Worm (Caenorhabditis elegans) whole organism, young adult: ENCODE measurements around the gene gcy-33.

Experiments
- C17E4.6 ChIP-seq: fragments of 200-800 bp; sonication (Bioruptor generic); IDR thresholded peaks from 2 replicates; pipeline ENCODE4 v1.3.6; 2022; ENCODE audit warnings: missing genetic modification reagents, missing genetic modification characterization, missing compliant biosample characterization
- D2030.7 ChIP-seq: fragments of 200-800 bp; sonication (Bioruptor generic); IDR thresholded peaks from 2 replicates; pipeline ENCODE4 v1.3.6; 2022; ENCODE audit warnings: missing genetic modification reagents, missing genetic modification characterization, missing compliant biosample characterization
- F52B5.7 ChIP-seq: sonication (generic microtip); optimal IDR thresholded peaks from 2 replicates; lab custom pipeline; 2016; ENCODE audit warnings: mild to moderate bottlenecking, missing genetic modification characterization, missing compliant biosample characterization
- T26A5.8 ChIP-seq: sonication (generic microtip); optimal IDR thresholded peaks from 2 replicates; lab custom pipeline; 2016; ENCODE audit warnings: missing genetic modification characterization, missing compliant biosample characterization
- Y53F4B.3 ChIP-seq: fragments of 200-800 bp; sonication (Bioruptor generic); IDR thresholded peaks from 2 replicates; pipeline ENCODE4 v1.3.6; 2022; ENCODE audit warnings: missing genetic modification reagents, missing genetic modification characterization, missing compliant biosample characterization
- Y53G8AR.9 ChIP-seq: fragments of 200-800 bp; sonication (Bioruptor generic); conservative IDR thresholded peaks from 2 replicates; pipeline ENCODE4 v1.3.6; 2022; ENCODE audit warnings: missing genetic modification reagents, missing genetic modification characterization, missing compliant biosample characterization
- Y56A3A.18 ChIP-seq: fragments of 200-800 bp; sonication (Bioruptor generic); IDR thresholded peaks from 2 replicates; pipeline ENCODE4 v1.3.6; 2022; ENCODE audit warnings: missing genetic modification reagents, missing genetic modification characterization, missing compliant biosample characterization
- attf-5 ChIP-seq: fragments of 200-800 bp; sonication (Bioruptor generic); optimal IDR thresholded peaks from 2 replicates; lab custom pipeline; 2018; ENCODE audit warnings: mild to moderate bottlenecking, missing genetic modification characterization, missing compliant biosample characterization
- bed-2 ChIP-seq: fragments of 200-800 bp; sonication (Bioruptor generic); IDR thresholded peaks from 2 replicates; pipeline ENCODE4 v1.3.6; 2022; ENCODE audit warnings: missing genetic modification reagents, missing genetic modification characterization, missing compliant biosample characterization
- ccch-3 ChIP-seq: fragments of 200-800 bp; sonication (Bioruptor generic); optimal IDR thresholded peaks from 2 replicates; lab custom pipeline; 2018; ENCODE audit warnings: mild to moderate bottlenecking, missing genetic modification characterization, missing compliant biosample characterization
- ceh-40 ChIP-seq: fragments of 200-800 bp; sonication (Bioruptor generic); IDR thresholded peaks from 2 replicates; pipeline ENCODE4 v1.3.6; 2022; ENCODE audit warnings: missing genetic modification characterization, missing compliant biosample characterization
- efl-1 ChIP-seq: fragments of 150-350 bp; optimal IDR thresholded peaks from 2 replicates; lab custom pipeline; 2014; ENCODE audit warnings: missing biosample characterization, missing genetic modification reagents, missing genetic modification characterization
- ekl-4 ChIP-seq: fragments of 200-800 bp; sonication (Bioruptor generic); IDR thresholded peaks from 2 replicates; pipeline ENCODE4 v1.3.6; 2022; ENCODE audit warnings: missing genetic modification reagents, missing genetic modification characterization, missing compliant biosample characterization
- hmg-20 ChIP-seq: fragments of 200-800 bp; sonication (Bioruptor generic); IDR thresholded peaks from 2 replicates; pipeline ENCODE4 v1.3.6; 2022; ENCODE audit warnings: missing genetic modification reagents, missing genetic modification characterization, missing compliant biosample characterization
- hrde-1 ChIP-seq: sonication (generic microtip); optimal IDR thresholded peaks from 2 replicates; lab custom pipeline; 2016; ENCODE audit warnings: missing genetic modification characterization, mild to moderate bottlenecking, missing compliant biosample characterization, moderate library complexity, missing genotype, missing genetic modification reagents, borderline replicate concordance
- let-607 ChIP-seq, 2 experiments: fragments of 200-800 bp in 1 of 2; sonication (Bioruptor generic) in 1 of 2; sonication (generic microtip) in 1 of 2; optimal IDR thresholded peaks; 2 replicates each; lab custom pipeline; 2016 to 2018; ENCODE audit warnings: mild to moderate bottlenecking in 2 of 2, missing compliant biosample characterization in 2 of 2, missing genetic modification characterization in 2 of 2, moderate library complexity in 2 of 2, missing genotype in 1 of 2
- lin-35 ChIP-seq, 3 experiments: fragments of 150-350 bp in 2 of 3; sonication (generic microtip) in 1 of 3; optimal IDR thresholded peaks; 2 replicates each; lab custom pipeline; 2014 to 2018; ENCODE audit warnings: missing biosample characterization in 3 of 3, missing genetic modification characterization in 3 of 3, missing genetic modification reagents in 3 of 3
- madf-10 ChIP-seq: sonication (generic microtip); optimal IDR thresholded peaks from 2 replicates; lab custom pipeline; 2016; ENCODE audit warnings: mild to moderate bottlenecking, missing genetic modification characterization, missing compliant biosample characterization
- madf-3 ChIP-seq: fragments of 200-800 bp; sonication (Bioruptor generic); IDR thresholded peaks from 2 replicates; pipeline ENCODE4 v1.3.6; 2022; ENCODE audit warnings: missing genetic modification reagents, missing genetic modification characterization, missing compliant biosample characterization
- madf-6 ChIP-seq: fragments of 200-800 bp; sonication (Bioruptor generic); IDR thresholded peaks from 2 replicates; pipeline ENCODE4 v1.3.6; 2022; ENCODE audit warnings: missing genetic modification reagents, missing genetic modification characterization, missing compliant biosample characterization
- madf-8 ChIP-seq: fragments of 200-800 bp; sonication (Bioruptor generic); conservative IDR thresholded peaks from 2 replicates; pipeline ENCODE4 v1.3.6; 2022; ENCODE audit warnings: missing genetic modification reagents, missing genetic modification characterization, missing compliant biosample characterization
- nhr-80 ChIP-seq: sonication (generic microtip); optimal IDR thresholded peaks from 2 replicates; lab custom pipeline; 2016; ENCODE audit warnings: missing genetic modification characterization, missing compliant biosample characterization
- rcor-1 ChIP-seq: fragments of 200-800 bp; sonication (Bioruptor generic); IDR thresholded peaks from 2 replicates; pipeline ENCODE4 v1.3.6; 2022; ENCODE audit warnings: missing genetic modification reagents, missing genetic modification characterization, missing compliant biosample characterization
- rec-8 ChIP-seq, 2 experiments: sonication (generic microtip); optimal IDR thresholded peaks; 2 replicates each; lab custom pipeline; 2016; ENCODE audit warnings: mild to moderate bottlenecking in 2 of 2, missing genetic modification characterization in 2 of 2, missing genetic modification reagents in 2 of 2, missing genotype in 2 of 2, missing biosample characterization in 1 of 2, missing compliant biosample characterization in 1 of 2, moderate library complexity in 1 of 2
- repo-1 ChIP-seq: sonication (generic microtip); optimal IDR thresholded peaks from 2 replicates; lab custom pipeline; 2017; ENCODE audit warnings: mild to moderate bottlenecking, missing genetic modification characterization, missing compliant biosample characterization
- rpc-1 ChIP-seq, 2 experiments: fragments of 150-350 bp in 1 of 2; sonication (generic microtip) in 1 of 2; optimal IDR thresholded peaks; 2 replicates each; lab custom pipeline; 2014 to 2018; ENCODE audit warnings: missing biosample characterization in 1 of 2, missing genetic modification characterization in 1 of 2, missing genetic modification reagents in 1 of 2, missing genotype in 1 of 2
- snpc-4 ChIP-seq, 5 experiments: fragments of 150-350 bp in 1 of 5; sonication (generic microtip) in 4 of 5; optimal IDR thresholded peaks; 2 replicates each; lab custom pipeline; 2014 to 2018; ENCODE audit warnings: missing genetic modification characterization in 5 of 5, missing biosample characterization in 3 of 5, antibody characterized with exemption in 2 of 5, mild to moderate bottlenecking in 2 of 5, missing compliant biosample characterization in 2 of 5, missing genotype in 2 of 5, moderate library complexity in 2 of 5, missing genetic modification reagents in 1 of 5
- tbp1 ChIP-seq: fragments of 200-800 bp; sonication (Bioruptor generic); optimal IDR thresholded peaks from 2 replicates; lab custom pipeline; 2018; ENCODE audit warnings: mild to moderate bottlenecking, missing genetic modification characterization, missing compliant biosample characterization
- tlf-1 ChIP-seq: fragments of 200-800 bp; sonication (Bioruptor generic); optimal IDR thresholded peaks from 2 replicates; lab custom pipeline; 2018; ENCODE audit warnings: mild to moderate bottlenecking, missing genetic modification characterization, missing compliant biosample characterization
- ztf-25 ChIP-seq: fragments of 200-800 bp; sonication (Bioruptor generic); IDR thresholded peaks from 2 replicates; pipeline ENCODE4 v1.3.6; 2022; ENCODE audit warnings: missing genetic modification reagents, missing genetic modification characterization, missing compliant biosample characterization
- ztf-26 ChIP-seq: sonication (generic microtip); optimal IDR thresholded peaks from 2 replicates; lab custom pipeline; 2017; ENCODE audit warnings: missing genetic modification characterization, missing compliant biosample characterization

Gene gcy-33

ce11 chrV:11990511-11991127, 11.0 kb downstream of the gcy-33 start (continued):
- TF ChIP-seq C17E4.6 (peak; percentile 48; the same call in 1 of the 2 replicates), ceh-40 (GFP tag; lab: Robert Waterston, UW) (0 out of 2 replicates have a peak, but pooled peaks have one; percentile 51), tbp1 (GFP tag; lab: Kevin White, UChicago) (peak; percentile 6), ekl-4 (GFP tag; lab: Robert Waterston, UW) (peak; percentile 59), madf-6 (GFP tag; lab: Robert Waterston, UW) (peak; percentile 27; the same call in 1 of the 2 replicates), Y53F4B.3 (0 out of 2 replicates have a peak, but pooled peaks have one; percentile 6), repo-1 (tag; lab: Kevin White, UChicago) (peak; percentile 5), madf-3 (peak; percentile 79; the same call in 1 of the 2 replicates), hrde-1 (tag; lab: Kevin White, UChicago) (peak; percentile 66), bed-2 (no peak), rpc-1 (optimal IDR thresholded peaks at IDR 0.05; lab: Kevin White, UChicago) (no peak), rpc-1 (tag; optimal IDR thresholded peaks at IDR 0.05; lab: Kevin White, UChicago) (no peak), D2030.7 (GFP tag; lab: Robert Waterston, UW) (0 out of 2 replicates have a peak, but pooled peaks have one; percentile 20), lin-35 (GFP tag; optimal IDR thresholded peaks at IDR 0.05; lab: Kevin White, UChicago) (peak in 1 of 3 experiments; percentile 18), snpc-4 (GFP tag; optimal IDR thresholded peaks at IDR 0.05; lab: Kevin White, UChicago) (no peak), snpc-4 (tag; optimal IDR thresholded peaks at IDR 0.05; lab: Kevin White, UChicago) (peak in 2 of 4 experiments; percentile 35 to 53), tlf-1 (peak; percentile 5), Y53G8AR.9 (GFP tag; lab: Robert Waterston, UW) (0 out of 2 replicates have a peak, but pooled peaks have one; percentile 23), hmg-20 (GFP tag; lab: Robert Waterston, UW) (0 out of 2 replicates have a peak, but pooled peaks have one; percentile 14)

- no peak for TF ChIP-seq ztf-25 (GFP tag; lab: Robert Waterston, UW)
- no peak for TF ChIP-seq Y56A3A.18 (GFP tag; lab: Robert Waterston, UW)
- TF ChIP-seq ccch-3 (GFP tag; lab: Kevin White, UChicago) = no peak
- TF ChIP-seq rcor-1 = no peak
- no peak for TF ChIP-seq T26A5.8 (tag; lab: Kevin White, UChicago)
- no peak for TF ChIP-seq rec-8 (tag; optimal IDR thresholded peaks at IDR 0.05; lab: Kevin White, UChicago)
- no peak for TF ChIP-seq efl-1 (GFP tag; lab: Kevin White, UChicago)
- no peak for TF ChIP-seq madf-8 (GFP tag; lab: Robert Waterston, UW)
- no peak for TF ChIP-seq attf-5 (GFP tag; lab: Kevin White, UChicago)
- TF ChIP-seq ztf-26 = no peak
- TF ChIP-seq F52B5.7 (tag; lab: Kevin White, UChicago) = no peak
These were observed 11.7 kb downstream of the gcy-33 start for ce11 chrV:11989861-11990260.

- TF ChIP-seq madf-10 (tag; lab: Kevin White, UChicago) (no peak), nhr-80 (tag; lab: Kevin White, UChicago) (peak; percentile 66), let-607 (tag; optimal IDR thresholded peaks at IDR 0.05; lab: Kevin White, UChicago) (peak in 1 of 2 experiments; percentile 56)
These were observed 15.3 kb downstream of the gcy-33 start for ce11 chrV:11986078-11986869.
